Worm (Caenorhabditis elegans) whole organism, L2 larva: Measurements from ENCODE around the gene F26F4.2.

Experiments
- lsy-2 ChIP-seq, 2 experiments: fragments of 150-350 bp in 1 of 2; sonication (generic microtip) in 1 of 2; optimal IDR thresholded peaks; 2 replicates each; lab custom pipeline; 2014 to 2017; ENCODE audit warnings: missing biosample characterization in 2 of 2, missing genetic modification characterization in 2 of 2
- nhr-10 ChIP-seq: sonication (generic microtip); optimal IDR thresholded peaks from 2 replicates; lab custom pipeline; 2017; ENCODE audit warnings: missing biosample characterization, missing genetic modification characterization
- nhr-23 ChIP-seq: fragments of 150-350 bp; optimal IDR thresholded peaks from 2 replicates; lab custom pipeline; 2014; ENCODE audit warnings: missing biosample characterization, missing genetic modification reagents, missing genetic modification characterization

ce11 chrIII:4899035-4899578, 11.9 kb upstream of the F26F4.2 start, which contains the start of gene nhl-2:
- TF ChIP-seq lsy-2 (tag; optimal IDR thresholded peaks at IDR 0.05; lab: Kevin White, UChicago) = no peak
- no peak for TF ChIP-seq nhr-10
- no peak for TF ChIP-seq nhr-23 (tag; lab: Kevin White, UChicago)
